Fruit fly (Drosophila melanogaster) whole organism: ENCODE data around the gene CG13032.

ENCODE experiments used
- CG8478 ChIP-seq: fragments of >200 bp; optimal IDR thresholded peaks from 2 replicates; lab custom pipeline; 2018; ENCODE audit warnings: inconsistent platforms
- EcR ChIP-seq, 2 experiments: fragments of >200 bp; optimal IDR thresholded peaks; 2 replicates each; lab custom pipeline; 2017; ENCODE audit warnings: missing biosample characterization in 2 of 2, missing genetic modification characterization in 2 of 2, missing genetic modification reagents in 2 of 2
- usp ChIP-seq: fragments of >200 bp; optimal IDR thresholded peaks from 2 replicates; lab custom pipeline; 2017; ENCODE audit warnings: missing biosample characterization, missing genetic modification characterization, mixed read lengths

- TF ChIP-seq usp (no peak), CG8478 (lab: Kevin White, UChicago) (no peak), EcR (GFP tag; optimal IDR thresholded peaks at IDR 0.05; lab: Kevin White, UChicago) (no peak)
Observed at dm6 chr3L:16666429-16667005, 7.2 kb upstream of the CG13032 start.
